Worm (Caenorhabditis elegans) whole organism, L4 larva: ENCODE results near the gene nta-1.

Experiments
- attf-4 ChIP-seq: sonication (generic microtip); optimal IDR thresholded peaks from 3 replicates; lab custom pipeline; 2017; ENCODE audit warnings: missing biosample characterization, missing genetic modification characterization
- jun-1 ChIP-seq: fragments of 150-350 bp; optimal IDR thresholded peaks from 2 replicates; lab custom pipeline; 2014; ENCODE audit warnings: missing biosample characterization, missing genetic modification reagents, missing genetic modification characterization
- lin-15B ChIP-seq: fragments of 150-350 bp; sonication (generic microtip); optimal IDR thresholded peaks from 3 replicates; lab custom pipeline; 2014; ENCODE audit warnings: missing biosample characterization, missing genetic modification characterization
- snpc-4 ChIP-seq: fragments of 150-350 bp; optimal IDR thresholded peaks from 2 replicates; lab custom pipeline; 2014; ENCODE audit warnings: missing biosample characterization, missing genetic modification characterization
- unc-39 ChIP-seq: sonication (generic microtip); optimal IDR thresholded peaks from 2 replicates; lab custom pipeline; 2017; ENCODE audit warnings: missing biosample characterization, missing genetic modification characterization
- unc-62 ChIP-seq, 3 experiments: fragments of 150-350 bp in 1 of 3; sonication (generic microtip); optimal IDR thresholded peaks in 2 of 3; peaks in 1 of 3; 1 replicate in 1 of 3; 2 replicates in 2 of 3; lab custom pipeline; 2014 to 2017; ENCODE audit warnings: missing biosample characterization in 3 of 3, missing genetic modification characterization in 3 of 3, missing genetic modification reagents in 3 of 3, missing genotype in 1 of 3

DNA sequence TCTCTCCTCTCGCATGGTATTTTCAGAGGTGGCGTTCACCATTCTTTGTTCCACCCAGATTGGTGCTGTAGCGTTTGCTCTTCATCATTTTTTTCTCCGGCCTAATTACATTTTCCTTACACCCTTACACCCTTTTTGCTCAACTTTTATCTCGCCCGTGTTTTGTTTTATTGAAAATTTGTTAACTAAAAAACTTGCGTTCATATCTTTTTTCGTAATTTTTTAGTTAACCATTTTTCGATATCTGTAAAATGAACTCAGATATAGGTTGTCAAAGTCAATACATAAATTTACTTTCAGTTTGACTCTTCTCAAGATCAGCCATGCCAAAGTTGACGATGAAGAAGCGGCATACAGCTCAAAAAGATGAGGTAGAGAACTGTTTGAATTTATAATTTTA, 2.0 kb downstream of the nta-1 start, which contains the start of gene F12E12.1:
- TF ChIP-seq unc-62 (GFP tag; optimal IDR thresholded peaks at IDR 0.05 in 1 of 2; lab: Kevin White, UChicago) (no peak), unc-62 (tag; optimal IDR thresholded peaks at IDR 0.05; lab: Kevin White, UChicago) (no peak), snpc-4 (tag; lab: Kevin White, UChicago) (no peak), unc-39 (no peak), jun-1 (tag; lab: Kevin White, UChicago) (no peak), attf-4 (no peak), lin-15B (tag; lab: Kevin White, UChicago) (no peak)
